Worm (Caenorhabditis elegans): ENCODE data around the gene Y48E1B.3.

Y48E1B.3 gene

DNA sequence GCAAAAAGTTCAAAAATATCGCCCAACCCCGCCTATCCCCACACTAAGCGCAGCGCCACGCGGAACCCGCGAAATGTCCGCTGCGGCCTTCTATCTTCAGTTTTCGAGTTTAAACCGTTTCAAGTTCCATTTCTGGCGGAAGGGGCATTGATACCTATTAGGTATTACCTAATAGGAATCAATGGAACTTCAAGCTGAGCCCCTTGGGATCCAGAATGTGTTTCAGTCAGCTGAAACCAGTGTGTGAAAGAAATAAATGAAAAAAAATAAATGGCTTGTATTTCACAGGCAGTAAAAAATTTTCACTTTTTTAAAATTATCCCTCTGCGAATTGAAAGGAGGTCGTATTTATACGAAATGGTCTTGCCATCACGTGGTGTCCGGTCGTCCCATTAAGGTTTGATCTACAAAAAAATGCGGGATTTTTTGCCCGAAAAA is 46.6 kb downstream of the Y48E1B.3 start (continued):
- TF ChIP-seq F26F4.8 (GFP tag; conservative IDR thresholded peaks at IDR 0.05) (0 out of 2 replicates have a peak, but pooled peaks have one; percentile 25), madf-9 (GFP tag; conservative IDR thresholded peaks at IDR 0.05) (no peak), Y48G9A.11 (GFP tag; IDR thresholded peaks at IDR 0.05) (peak; percentile 75), unc-130 (GFP tag; optimal IDR thresholded peaks at IDR 0.05) (peak; percentile 78), gei-8 (GFP tag; optimal IDR thresholded peaks at IDR 0.05) (no peak), ceh-28 (tag; optimal IDR thresholded peaks at IDR 0.05) (no peak), rbr-2 (tag; optimal IDR thresholded peaks at IDR 0.05) (no peak), dmd-8 (GFP tag; IDR thresholded peaks at IDR 0.05) (peak; percentile 58; the same call in 1 of the 2 replicates), lin-38 (GFP tag; IDR thresholded peaks at IDR 0.05) (peak; percentile 72), nhr-41 (GFP tag; IDR thresholded peaks at IDR 0.05) (no peak), hlh-11 (tag; optimal IDR thresholded peaks at IDR 0.05) (peak; percentile 28), ZK337.2 (GFP tag; IDR thresholded peaks at IDR 0.05) (no peak), saeg-2 (GFP tag; IDR thresholded peaks at IDR 0.05) (0 out of 2 replicates have a peak, but pooled peaks have one; percentile 10), F49E8.2 (tag; optimal IDR thresholded peaks at IDR 0.05; ENCODE audit: borderline replicate concordance) (peak; percentile 95), vab-7 (GFP tag; IDR thresholded peaks at IDR 0.05) (0 out of 2 replicates have a peak, but pooled peaks have one; percentile 48), T20F7.1 (GFP tag; optimal IDR thresholded peaks at IDR 0.05) (no peak), snpc-1.2 (GFP tag; IDR thresholded peaks at IDR 0.05) (peak; percentile 87), mdt-29 (GFP tag; IDR thresholded peaks at IDR 0.05) (peak; percentile 87), ztf-7 (tag; optimal IDR thresholded peaks at IDR 0.05) (no peak), daf-12 (tag; optimal IDR thresholded peaks at IDR 0.05) (no peak), snpc-4 (tag; optimal IDR thresholded peaks at IDR 0.05) (peak; percentile 77), aly-2 (tag; optimal IDR thresholded peaks at IDR 0.05) (peak; percentile 12), nhr-111 (GFP tag; optimal IDR thresholded peaks at IDR 0.05) (no peak), nhr-11 (tag; optimal IDR thresholded peaks at IDR 0.05) (no peak), T26A8.4 (GFP tag; IDR thresholded peaks at IDR 0.05) (no peak; the same call in none of the 2 replicates), egl-43 (GFP tag; IDR thresholded peaks at IDR 0.05) (0 out of 2 replicates have a peak, but pooled peaks have one; percentile 18), nhr-77 (tag; optimal IDR thresholded peaks at IDR 0.05) (no peak), Y105C5A.15 (GFP tag; IDR thresholded peaks at IDR 0.05) (0 out of 2 replicates have a peak, but pooled peaks have one; percentile 52), ama-1 (optimal IDR thresholded peaks at IDR 0.05) (peak; percentile 70), Y75B8A.6 (GFP tag; IDR thresholded peaks at IDR 0.05) (no peak), ceh-62 (tag; optimal IDR thresholded peaks at IDR 0.05) (no peak), nhr-48 (tag; optimal IDR thresholded peaks at IDR 0.05) (peak; percentile 14), pha-4 (GFP tag; IDR thresholded peaks at IDR 0.05) (peak; percentile 48; the same call in 1 of the 2 replicates), pha-4 (tag; optimal IDR thresholded peaks at IDR 0.05) (no peak), nhr-102 (tag; optimal IDR thresholded peaks at IDR 0.05) (no peak), lim-7 (GFP tag; IDR thresholded peaks at IDR 0.05) (0 out of 2 replicates have a peak, but pooled peaks have one; percentile 37), cey-2 (tag; optimal IDR thresholded peaks at IDR 0.05; ENCODE audit: borderline replicate concordance, insufficient read depth) (no peak), zip-2 (tag; optimal IDR thresholded peaks at IDR 0.05) (no peak)

DNA sequence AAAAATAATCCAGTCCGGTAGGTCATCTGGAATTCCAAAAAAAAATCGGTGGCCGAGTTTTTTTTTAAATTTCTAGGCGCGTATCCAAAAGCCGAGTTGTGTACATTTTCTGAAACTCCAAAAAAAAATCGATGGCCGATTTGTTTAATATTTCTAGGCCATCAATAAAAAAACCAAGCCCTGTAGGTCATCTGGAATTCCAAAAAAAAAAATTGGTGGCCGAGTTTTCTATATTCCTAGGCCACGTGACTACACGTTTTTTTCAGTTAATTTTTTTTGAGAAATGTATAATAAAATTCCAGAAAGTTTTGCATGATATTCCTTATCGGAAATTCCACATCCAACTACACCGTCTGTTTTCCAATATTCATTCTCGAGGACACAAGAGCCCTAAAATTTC is 50.2 kb downstream of the Y48E1B.3 start, which contains the start of gene sre-45:
Gene sre-45 (plus strand): TSS at position 301 of the 400 bp plus-strand sequence.
- no peak for TF ChIP-seq ceh-82 (tag; optimal IDR thresholded peaks at IDR 0.05)
- no peak for TF ChIP-seq nhr-10 (tag; optimal IDR thresholded peaks at IDR 0.05)
- no peak for TF ChIP-seq spr-1 (tag; optimal IDR thresholded peaks at IDR 0.05)
- no peak for TF ChIP-seq nhr-6 (tag; optimal IDR thresholded peaks at IDR 0.05)
- TF ChIP-seq lin-38 (GFP tag; IDR thresholded peaks at IDR 0.05), result no peak
- no peak for TF ChIP-seq ceh-62 (tag; optimal IDR thresholded peaks at IDR 0.05)
- TF ChIP-seq snpc-4 (tag; optimal IDR thresholded peaks at IDR 0.05), result no peak
- TF ChIP-seq nhr-111 (GFP tag; optimal IDR thresholded peaks at IDR 0.05), result no peak
- TF ChIP-seq ZK546.5 (tag; optimal IDR thresholded peaks at IDR 0.05), result no peak
